Worm (Caenorhabditis elegans) whole organism, young adult: ENCODE results near the gene xpf-1.

Experiments used
- dpff-1 ChIP-seq: sonication (generic microtip); optimal IDR thresholded peaks from 2 replicates; lab custom pipeline; 2017; ENCODE audit warnings: mild to moderate bottlenecking, missing genetic modification characterization, missing compliant biosample characterization
- ztf-28 ChIP-seq: fragments of 200-800 bp; sonication (Bioruptor generic); IDR thresholded peaks from 2 replicates; pipeline ENCODE4 v1.3.6; 2022; ENCODE audit warnings: missing genetic modification reagents, missing genetic modification characterization, missing compliant biosample characterization

DNA sequence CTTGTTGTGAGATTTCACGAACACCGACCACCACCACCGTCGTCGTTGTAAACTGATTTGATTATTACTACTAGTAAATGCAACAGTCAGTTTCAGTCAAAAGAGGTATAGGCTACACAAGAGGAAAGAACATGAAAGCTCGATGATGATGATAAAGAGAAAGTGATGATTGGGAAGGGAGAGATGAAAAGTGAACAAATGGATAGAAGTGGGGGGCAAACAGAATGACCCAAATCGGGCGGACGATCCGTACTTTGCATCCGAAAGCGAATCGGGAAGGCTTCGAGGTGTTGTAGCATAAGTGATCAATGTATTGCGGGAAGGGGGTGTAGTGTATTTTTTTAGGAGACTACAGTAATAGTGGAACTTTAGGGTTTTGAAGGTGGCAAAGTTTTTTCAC is 14.8 kb downstream of the xpf-1 start:
- TF ChIP-seq ztf-28 (no peak), dpff-1 (tag; lab: Kevin White, UChicago) (no peak)
